Worm (Caenorhabditis elegans): ENCODE results near the gene twk-4.

twk-4 gene

ce11 chrII:9236972-9237371 is 42.9 kb upstream of the twk-4 start:
- TF ChIP-seq ceh-14 (tag; optimal IDR thresholded peaks at IDR 0.05) = no peak
- no peak for TF ChIP-seq mec-3 (tag; optimal IDR thresholded peaks at IDR 0.05; ENCODE audit: borderline replicate concordance)
- no peak for TF ChIP-seq dmd-4 (tag; optimal IDR thresholded peaks at IDR 0.05; ENCODE audit: borderline replicate concordance)
- no peak for TF ChIP-seq ama-1 (optimal IDR thresholded peaks at IDR 0.05)

ce11 chrII:9236283-9236682 is 42.2 kb upstream of the twk-4 start, which contains the start of gene T26C5.3:
T26C5.3 (plus strand) TSS chrII:9236583.
- TF ChIP-seq C08G9.2 (tag; optimal IDR thresholded peaks at IDR 0.05) (no peak), C38D4.7 (GFP tag; optimal IDR thresholded peaks at IDR 0.05) (no peak), dve-1 (tag; optimal IDR thresholded peaks at IDR 0.05) (no peak), fkh-6 (tag; optimal IDR thresholded peaks at IDR 0.05) (no peak), eyg-1 (tag; optimal IDR thresholded peaks at IDR 0.05) (no peak), ztf-16 (tag; optimal IDR thresholded peaks at IDR 0.05) (no peak), ets-4 (tag; optimal IDR thresholded peaks at IDR 0.05) (no peak), zip-5 (tag; optimal IDR thresholded peaks at IDR 0.05) (no peak), ceh-22 (tag; optimal IDR thresholded peaks at IDR 0.05) (no peak), pax-1 (tag; optimal IDR thresholded peaks at IDR 0.05) (no peak), pag-3 (tag; optimal IDR thresholded peaks at IDR 0.05; ENCODE audit: borderline replicate concordance) (no peak), ceh-48 (tag; optimal IDR thresholded peaks at IDR 0.05) (no peak), mec-3 (tag; optimal IDR thresholded peaks at IDR 0.05; ENCODE audit: borderline replicate concordance) (no peak), lin-11 (tag; optimal IDR thresholded peaks at IDR 0.05) (no peak), nhr-11 (tag; optimal IDR thresholded peaks at IDR 0.05) (no peak), madf-2 (tag; optimal IDR thresholded peaks at IDR 0.05) (no peak)

- TF ChIP-seq elt-2 (tag; optimal IDR thresholded peaks at IDR 0.05) (no peak), syd-9 (tag; optimal IDR thresholded peaks at IDR 0.05) (no peak)
Measured at ce11 chrII:9233813-9234212, 39.7 kb upstream of the twk-4 start.

ce11 chrII:9232923-9233322 is 38.8 kb upstream of the twk-4 start, which contains the start of gene T26C5.2:
T26C5.2 (plus strand) TSS chrII:9233223.
- TF ChIP-seq elt-2 (tag; optimal IDR thresholded peaks at IDR 0.05) (no peak), ets-4 (tag; optimal IDR thresholded peaks at IDR 0.05) (no peak), ceh-6 (GFP tag; optimal IDR thresholded peaks at IDR 0.05) (no peak), tbx-7 (tag; optimal IDR thresholded peaks at IDR 0.05) (no peak), lin-11 (tag; optimal IDR thresholded peaks at IDR 0.05) (no peak), fax-1 (tag; optimal IDR thresholded peaks at IDR 0.05) (no peak), nfya-1 (tag; optimal IDR thresholded peaks at IDR 0.05) (no peak), tbx-2 (tag; optimal IDR thresholded peaks at IDR 0.05) (no peak), Y22D7AL.16 (tag; optimal IDR thresholded peaks at IDR 0.05) (no peak)

ce11 chrII:9232493-9232892 is 38.4 kb upstream of the twk-4 start:
- TF ChIP-seq eyg-1 (tag; optimal IDR thresholded peaks at IDR 0.05) (no peak), ceh-18 (tag; optimal IDR thresholded peaks at IDR 0.05) (no peak), pat-9 (tag; optimal IDR thresholded peaks at IDR 0.05) (no peak), ceh-22 (tag; optimal IDR thresholded peaks at IDR 0.05) (no peak), fkh-10 (GFP tag; optimal IDR thresholded peaks at IDR 0.05) (no peak), C38D4.7 (GFP tag; optimal IDR thresholded peaks at IDR 0.05) (no peak), ceh-31 (tag; optimal IDR thresholded peaks at IDR 0.05) (no peak), elt-4 (tag; optimal IDR thresholded peaks at IDR 0.05) (no peak)

- TF ChIP-seq gmeb-2 (tag; optimal IDR thresholded peaks at IDR 0.05) (no peak), elt-2 (tag; optimal IDR thresholded peaks at IDR 0.05) (peak; percentile 68)
Measured at ce11 chrII:9231240-9231639, 37.1 kb upstream of the twk-4 start, which contains the start of gene gst-13. gst-13 (plus strand) TSS chrII:9231457.

Data from whole organism, late embryonic.